Fruit fly (Drosophila melanogaster) whole organism, embryonic: ENCODE data around the gene scw.

Experiments used
- C15 ChIP-seq: fragments of 200-800 bp; sonication (Bioruptor generic); IDR thresholded peaks from 3 replicates; pipeline ENCODE4 v1.3.6; 2022; ENCODE audit warnings: missing biosample characterization, missing genetic modification characterization
- CG10274 ChIP-seq: fragments of 200-800 bp; sonication (Bioruptor generic); optimal IDR thresholded peaks from 3 replicates; lab custom pipeline; 2017; ENCODE audit warnings: missing biosample characterization, mild to moderate bottlenecking, missing genetic modification characterization
- CG11093 ChIP-seq: fragments of 200-800 bp; sonication (Bioruptor generic); IDR thresholded peaks from 3 replicates; pipeline ENCODE4 v1.3.6; 2022; ENCODE audit warnings: missing biosample characterization, missing genetic modification characterization
- CG12942 ChIP-seq: fragments of 200-800 bp; sonication (Bioruptor generic); optimal IDR thresholded peaks from 3 replicates; lab custom pipeline; 2016; ENCODE audit warnings: missing biosample characterization, missing genetic modification characterization
- CG15073 ChIP-seq: fragments of 200-800 bp; sonication (Bioruptor generic); optimal IDR thresholded peaks from 2 replicates; lab custom pipeline; 2016; ENCODE audit warnings: missing biosample characterization, missing genetic modification characterization
- CG17612 ChIP-seq: fragments of 200-800 bp; sonication (Bioruptor generic); IDR thresholded peaks from 2 replicates; pipeline ENCODE4 v1.3.6; 2022; ENCODE audit warnings: missing biosample characterization, missing genetic modification characterization
- CG2116 ChIP-seq: fragments of 200-800 bp; sonication (Bioruptor generic); optimal IDR thresholded peaks from 3 replicates; lab custom pipeline; 2018; ENCODE audit warnings: missing biosample characterization, mild to moderate bottlenecking, missing genetic modification characterization
- CG30020 ChIP-seq: fragments of 200-800 bp; optimal IDR thresholded peaks from 2 replicates; lab custom pipeline; 2019; ENCODE audit warnings: missing biosample characterization, mild to moderate bottlenecking, missing genetic modification characterization, moderate library complexity
- CG31365 ChIP-seq: fragments of 200-800 bp; sonication (Bioruptor generic); optimal IDR thresholded peaks from 2 replicates; lab custom pipeline; 2018; ENCODE audit warnings: missing biosample characterization, mild to moderate bottlenecking, missing genetic modification characterization
- CG31388 ChIP-seq: fragments of 200-800 bp; sonication (Bioruptor generic); optimal IDR thresholded peaks from 2 replicates; lab custom pipeline; 2016; ENCODE audit warnings: missing biosample characterization, missing genetic modification characterization
- CG34422 ChIP-seq: fragments of 200-800 bp; sonication (Bioruptor generic); IDR thresholded peaks from 3 replicates; pipeline ENCODE4 v1.3.6; 2022; ENCODE audit warnings: missing biosample characterization, missing genetic modification characterization
- CG6254 ChIP-seq: fragments of 200-800 bp; sonication (Bioruptor generic); optimal IDR thresholded peaks from 3 replicates; lab custom pipeline; 2017; ENCODE audit warnings: mild to moderate bottlenecking, missing biosample characterization, missing genetic modification reagents, missing genetic modification characterization
- CG6791 ChIP-seq: fragments of 200-800 bp; sonication (Bioruptor generic); IDR thresholded peaks from 3 replicates; pipeline ENCODE4 v1.3.6; 2022; ENCODE audit warnings: missing biosample characterization, missing genetic modification characterization; ENCODE audit not compliant: partially characterized antibody
- CG7839 ChIP-seq: fragments of 200-800 bp; sonication (Bioruptor generic); optimal IDR thresholded peaks from 3 replicates; lab custom pipeline; 2018; ENCODE audit warnings: missing biosample characterization, mild to moderate bottlenecking, missing genetic modification characterization, moderate library complexity
- CG7963 ChIP-seq: fragments of 200-800 bp; sonication (Bioruptor generic); IDR thresholded peaks from 3 replicates; pipeline ENCODE4 v1.3.6; 2022; ENCODE audit warnings: missing biosample characterization, missing genetic modification characterization; ENCODE audit not compliant: partially characterized antibody
- CG9437 ChIP-seq: fragments of 200-800 bp; sonication (Bioruptor generic); optimal IDR thresholded peaks from 2 replicates; lab custom pipeline; 2018; ENCODE audit warnings: missing biosample characterization, mild to moderate bottlenecking, missing genetic modification characterization
- CG9609 ChIP-seq: fragments of 200-800 bp; sonication (Bioruptor generic); optimal IDR thresholded peaks from 3 replicates; lab custom pipeline; 2016; ENCODE audit warnings: missing biosample characterization, missing genetic modification characterization
- CG9797 ChIP-seq: fragments of 200-800 bp; sonication (Bioruptor generic); optimal IDR thresholded peaks from 3 replicates; lab custom pipeline; 2018; ENCODE audit warnings: missing biosample characterization, mild to moderate bottlenecking, missing genetic modification characterization
- Dbx ChIP-seq: fragments of 200-800 bp; sonication (Bioruptor generic); IDR thresholded peaks from 3 replicates; pipeline ENCODE4 v1.3.6; 2022; ENCODE audit warnings: missing biosample characterization, missing genetic modification characterization
- Dip2 ChIP-seq: fragments of 200-800 bp; sonication (Bioruptor generic); IDR thresholded peaks from 2 replicates; pipeline ENCODE4 v1.3.6; 2022; ENCODE audit warnings: missing biosample characterization, missing genetic modification characterization
- E2f2 ChIP-seq: fragments of 200-800 bp; sonication (Bioruptor generic); IDR thresholded peaks from 2 replicates; pipeline ENCODE4 v1.3.6; 2022; ENCODE audit warnings: missing biosample characterization, missing genetic modification characterization
- Eip74EF ChIP-seq, 2 experiments: fragments of 200-800 bp in 1 of 2; fragments of >200 bp in 1 of 2; sonication (Bioruptor generic) in 1 of 2; optimal IDR thresholded peaks; 2 replicates each; lab custom pipeline; 2017 to 2019; ENCODE audit warnings: missing biosample characterization in 2 of 2, missing genetic modification characterization in 2 of 2, mild to moderate bottlenecking in 1 of 2, moderate library complexity in 1 of 2
- Myb ChIP-seq: fragments of 200-800 bp; sonication (Bioruptor generic); optimal IDR thresholded peaks from 2 replicates; lab custom pipeline; 2016; ENCODE audit warnings: missing biosample characterization, missing genetic modification characterization
- NFAT ChIP-seq: fragments of 200-800 bp; sonication (Bioruptor generic); IDR thresholded peaks from 2 replicates; pipeline ENCODE4 v1.3.6; 2022; ENCODE audit warnings: missing biosample characterization, missing genetic modification characterization
- Sox100B ChIP-seq: fragments of 200-800 bp; sonication (Bioruptor generic); optimal IDR thresholded peaks from 3 replicates; lab custom pipeline; 2018; ENCODE audit warnings: missing biosample characterization, mild to moderate bottlenecking, missing genetic modification characterization
- Taf1 ChIP-seq: fragments of 200-800 bp; sonication (Bioruptor generic); IDR thresholded peaks from 2 replicates; pipeline ENCODE4 v1.3.6; 2022; ENCODE audit warnings: missing biosample characterization, missing genetic modification characterization
- ara ChIP-seq: fragments of 200-800 bp; sonication (Bioruptor generic); IDR thresholded peaks from 2 replicates; pipeline ENCODE4 v1.3.6; 2022; ENCODE audit warnings: missing biosample characterization, missing genetic modification characterization
- bbx ChIP-seq: fragments of 200-800 bp; sonication (Bioruptor generic); IDR thresholded peaks from 2 replicates; pipeline ENCODE4 v1.3.6; 2022; ENCODE audit warnings: missing biosample characterization, missing genetic modification characterization; ENCODE audit not compliant: partially characterized antibody
- br ChIP-seq: fragments of >200 bp; optimal IDR thresholded peaks from 2 replicates; lab custom pipeline; 2017
- btn ChIP-seq: fragments of 200-800 bp; sonication (Bioruptor generic); optimal IDR thresholded peaks from 2 replicates; lab custom pipeline; 2016; ENCODE audit warnings: missing biosample characterization, missing genetic modification characterization
- caup ChIP-seq: fragments of 200-800 bp; sonication (Bioruptor generic); optimal IDR thresholded peaks from 3 replicates; lab custom pipeline; 2017; ENCODE audit warnings: missing biosample characterization, mild to moderate bottlenecking, missing genetic modification characterization, moderate library complexity; ENCODE audit not compliant: severe bottlenecking
- cg ChIP-seq: fragments of 200-800 bp; sonication (Bioruptor generic); optimal IDR thresholded peaks from 3 replicates; lab custom pipeline; 2019; ENCODE audit warnings: missing biosample characterization, mild to moderate bottlenecking, missing genetic modification characterization, moderate library complexity
- ci ChIP-seq: fragments of 200-800 bp; sonication (Bioruptor generic); IDR thresholded peaks from 3 replicates; pipeline ENCODE4 v1.3.6; 2022; ENCODE audit warnings: missing biosample characterization, missing genetic modification characterization
- ems ChIP-seq: fragments of 200-800 bp; sonication (Bioruptor generic); optimal IDR thresholded peaks from 3 replicates; lab custom pipeline; 2016; ENCODE audit warnings: missing biosample characterization, missing genetic modification characterization
- fd96Cb ChIP-seq: fragments of 200-800 bp; sonication (Bioruptor generic); optimal IDR thresholded peaks from 2 replicates; lab custom pipeline; 2018; ENCODE audit warnings: missing biosample characterization, mild to moderate bottlenecking, missing genetic modification characterization, moderate library complexity
- gce ChIP-seq: fragments of 200-800 bp; sonication (Bioruptor generic); IDR thresholded peaks from 3 replicates; pipeline ENCODE4 v1.3.6; 2022; ENCODE audit warnings: missing biosample characterization, missing genetic modification characterization
- hbn ChIP-seq: fragments of 200-800 bp; sonication (Bioruptor generic); IDR thresholded peaks from 2 replicates; pipeline ENCODE4 v1.3.6; 2022; ENCODE audit warnings: missing biosample characterization, missing genetic modification characterization; ENCODE audit not compliant: partially characterized antibody
- inv ChIP-seq: fragments of 200-800 bp; sonication (Bioruptor generic); IDR thresholded peaks from 2 replicates; pipeline ENCODE4 v1.3.6; 2022; ENCODE audit warnings: missing biosample characterization, missing genetic modification characterization; ENCODE audit not compliant: partially characterized antibody
- kah ChIP-seq: fragments of 200-800 bp; sonication (Bioruptor generic); optimal IDR thresholded peaks from 2 replicates; lab custom pipeline; 2018; ENCODE audit warnings: missing biosample characterization, mild to moderate bottlenecking, missing genetic modification characterization
- kay ChIP-seq: fragments of 200-800 bp; sonication (Bioruptor generic); optimal IDR thresholded peaks from 2 replicates; lab custom pipeline; 2016; ENCODE audit warnings: missing biosample characterization, missing genetic modification characterization
- ken ChIP-seq: fragments of 200-800 bp; sonication (Bioruptor generic); IDR thresholded peaks from 3 replicates; pipeline ENCODE4 v1.3.6; 2022; ENCODE audit warnings: missing biosample characterization, missing genetic modification characterization
- lilli ChIP-seq: fragments of 200-800 bp; sonication (Bioruptor generic); optimal IDR thresholded peaks from 3 replicates; lab custom pipeline; 2016; ENCODE audit warnings: missing biosample characterization, missing genetic modification characterization
- mld ChIP-seq: fragments of 200-800 bp; sonication (Bioruptor generic); IDR thresholded peaks from 3 replicates; pipeline ENCODE4 v1.3.6; 2022; ENCODE audit warnings: missing biosample characterization, missing genetic modification characterization; ENCODE audit not compliant: partially characterized antibody
- odd ChIP-seq: fragments of 200-800 bp; sonication (Bioruptor generic); optimal IDR thresholded peaks from 2 replicates; lab custom pipeline; 2017; ENCODE audit warnings: missing biosample characterization, mild to moderate bottlenecking, missing genetic modification characterization
- phol ChIP-seq: fragments of 200-800 bp; sonication (Bioruptor generic); optimal IDR thresholded peaks from 3 replicates; lab custom pipeline; 2018; ENCODE audit warnings: missing biosample characterization, mild to moderate bottlenecking, missing genetic modification characterization, moderate library complexity
- pita ChIP-seq: fragments of 200-800 bp; sonication (Bioruptor generic); optimal IDR thresholded peaks from 2 replicates; lab custom pipeline; 2017; ENCODE audit warnings: missing biosample characterization, mild to moderate bottlenecking, missing genetic modification characterization
- stc ChIP-seq: fragments of 200-800 bp; sonication (Bioruptor generic); IDR thresholded peaks from 2 replicates; pipeline ENCODE4 v1.3.6; 2022; ENCODE audit warnings: missing biosample characterization, missing genetic modification characterization
- tio ChIP-seq: fragments of 200-800 bp; sonication (Bioruptor generic); optimal IDR thresholded peaks from 2 replicates; lab custom pipeline; 2017; ENCODE audit warnings: missing biosample characterization, missing genetic modification characterization, inconsistent platforms
- tll ChIP-seq, 2 experiments: fragments of 200-800 bp in 1 of 2; fragments of >200 bp in 1 of 2; sonication (Bioruptor generic) in 1 of 2; optimal IDR thresholded peaks; 2 replicates each; lab custom pipeline; 2017 to 2019; ENCODE audit warnings: missing biosample characterization in 2 of 2, missing genetic modification characterization in 2 of 2, mild to moderate bottlenecking in 1 of 2, moderate library complexity in 1 of 2
- vfl ChIP-seq: fragments of 200-800 bp; sonication (Bioruptor generic); optimal IDR thresholded peaks from 2 replicates; lab custom pipeline; 2016; ENCODE audit warnings: missing biosample characterization, missing genetic modification characterization
- zen2 ChIP-seq: fragments of 200-800 bp; sonication (Bioruptor generic); IDR thresholded peaks from 3 replicates; pipeline ENCODE4 v1.3.6; 2022; ENCODE audit warnings: missing biosample characterization, missing genetic modification characterization; ENCODE audit not compliant: partially characterized antibody

The scw gene

dm6 chr2L:19735635-19736109 lies 34.9 kb upstream of the scw start, which contains the start of the genes CG10462 and Nf-YB (continued):
- peak; percentile 95 for TF ChIP-seq bbx (GFP tag; lab: Robert Waterston, UW)
- TF ChIP-seq CG9437 (GFP tag; lab: Kevin White, UChicago), result peak; percentile 88
- no peak for TF ChIP-seq C15
- TF ChIP-seq kah (GFP tag; lab: Kevin White, UChicago), result no peak
- no peak for TF ChIP-seq ems (GFP tag; lab: Kevin White, UChicago)
- peak; percentile 98 for TF ChIP-seq CG7963 (GFP tag; lab: Robert Waterston, UW)
- no peak for TF ChIP-seq fd96Cb
- TF ChIP-seq Dip2 (GFP tag; lab: Robert Waterston, UW), result no peak
- TF ChIP-seq Dbx, result 0 out of 3 replicates have a peak, but pooled peaks have one; percentile 15
- TF ChIP-seq CG9609 (GFP tag; lab: Kevin White, UChicago), result no peak
- no peak for TF ChIP-seq tll (GFP tag; optimal IDR thresholded peaks at IDR 0.05; lab: Kevin White, UChicago)
- peak; percentile 94 for TF ChIP-seq mld
- TF ChIP-seq zen2 (GFP tag; lab: Robert Waterston, UW), result peak; percentile 91
- TF ChIP-seq vfl (GFP tag; lab: Kevin White, UChicago), result no peak
- no peak for TF ChIP-seq stc (GFP tag; lab: Robert Waterston, UW)
- peak; percentile 86 for TF ChIP-seq Myb (GFP tag; lab: Kevin White, UChicago)
- TF ChIP-seq inv (GFP tag; lab: Robert Waterston, UW), result peak; percentile 76
- peak; percentile 80 for TF ChIP-seq CG2116 (GFP tag; lab: Kevin White, UChicago)
- no peak for TF ChIP-seq caup (GFP tag; lab: Kevin White, UChicago)
- TF ChIP-seq CG12942 (GFP tag; lab: Kevin White, UChicago), result no peak
- no peak for TF ChIP-seq kay (GFP tag; lab: Kevin White, UChicago)
- no peak for TF ChIP-seq CG7839 (tag; lab: Kevin White, UChicago)
- no peak for TF ChIP-seq lilli (GFP tag; lab: Kevin White, UChicago)
- no peak for TF ChIP-seq CG10274
- no peak for TF ChIP-seq br (lab: Kevin White, UChicago)
- no peak for TF ChIP-seq Taf1 (GFP tag; lab: Robert Waterston, UW)
- no peak for TF ChIP-seq gce (GFP tag; lab: Robert Waterston, UW)
- TF ChIP-seq tio (GFP tag; lab: Kevin White, UChicago), result no peak
- TF ChIP-seq CG15073 (GFP tag; lab: Kevin White, UChicago), result no peak
- no peak for TF ChIP-seq ken (GFP tag; lab: Robert Waterston, UW)
- TF ChIP-seq CG31365 (tag; lab: Kevin White, UChicago), result no peak
- no peak for TF ChIP-seq ci (GFP tag; lab: Robert Waterston, UW)
- TF ChIP-seq pita (GFP tag; lab: Kevin White, UChicago), result no peak
- TF ChIP-seq hbn (GFP tag; lab: Robert Waterston, UW), result peak; percentile 72
- no peak for TF ChIP-seq CG6254 (GFP tag; lab: Kevin White, UChicago)
- TF ChIP-seq ara (GFP tag; lab: Robert Waterston, UW), result no peak
- TF ChIP-seq Eip74EF (GFP tag; optimal IDR thresholded peaks at IDR 0.05; lab: Kevin White, UChicago), result no peak
- no peak for TF ChIP-seq odd (GFP tag; lab: Kevin White, UChicago)
- peak; percentile 98 for TF ChIP-seq CG6791 (GFP tag; lab: Robert Waterston, UW)
- TF ChIP-seq CG30020 (tag; lab: Kevin White, UChicago), result peak; percentile 20
- peak; percentile 24 for TF ChIP-seq phol (tag; lab: Kevin White, UChicago)
- TF ChIP-seq CG34422 (GFP tag; lab: Robert Waterston, UW), result 0 out of 3 replicates have a peak, but pooled peaks have one; percentile 7
- peak; percentile 56 for TF ChIP-seq E2f2 (GFP tag; lab: Robert Waterston, UW)
- no peak for TF ChIP-seq CG17612 (GFP tag; lab: Robert Waterston, UW)
- no peak for TF ChIP-seq btn (GFP tag; lab: Kevin White, UChicago)
- peak; percentile 83 for TF ChIP-seq cg (GFP tag; lab: Kevin White, UChicago)
- TF ChIP-seq CG9797, result peak; percentile 43
- TF ChIP-seq Sox100B (GFP tag; lab: Kevin White, UChicago), result no peak
- TF ChIP-seq NFAT (GFP tag; lab: Robert Waterston, UW), result no peak; the same call in 1 of the 2 replicates
- TF ChIP-seq CG31388 (GFP tag; lab: Kevin White, UChicago), result no peak
- TF ChIP-seq CG11093, result no peak
